Worm (Caenorhabditis elegans) whole organism, late embryonic: ENCODE results near the gene dpf-1.

Experiments
- C38D4.7 ChIP-seq: fragments of 200-800 bp; sonication (Bioruptor generic); optimal IDR thresholded peaks from 2 replicates; lab custom pipeline; 2018; ENCODE audit warnings: mild to moderate bottlenecking, missing genetic modification characterization, moderate library complexity, missing compliant biosample characterization
- Y22D7AL.16 ChIP-seq: sonication (generic microtip); optimal IDR thresholded peaks from 2 replicates; lab custom pipeline; 2016; ENCODE audit warnings: missing genetic modification characterization, missing compliant biosample characterization
- ahr-1 ChIP-seq: sonication (generic microtip); optimal IDR thresholded peaks from 2 replicates; lab custom pipeline; 2016; ENCODE audit warnings: missing genetic modification characterization, missing compliant biosample characterization
- ceh-14 ChIP-seq: sonication (generic microtip); optimal IDR thresholded peaks from 2 replicates; lab custom pipeline; 2016; ENCODE audit warnings: missing genotype, missing genetic modification characterization, missing compliant biosample characterization
- ceh-18 ChIP-seq: sonication (generic microtip); optimal IDR thresholded peaks from 2 replicates; lab custom pipeline; 2016; ENCODE audit warnings: missing genetic modification characterization, missing compliant biosample characterization
- ceh-2 ChIP-seq: sonication (generic microtip); optimal IDR thresholded peaks from 2 replicates; lab custom pipeline; 2016; ENCODE audit warnings: missing genotype, missing genetic modification characterization, missing compliant biosample characterization
- ceh-30 ChIP-seq: fragments of 150-350 bp; optimal IDR thresholded peaks from 2 replicates; lab custom pipeline; 2014; ENCODE audit warnings: missing biosample characterization, missing genetic modification characterization
- ceh-34 ChIP-seq: sonication (generic microtip); optimal IDR thresholded peaks from 2 replicates; lab custom pipeline; 2016; ENCODE audit warnings: mild to moderate bottlenecking, missing genetic modification characterization, missing compliant biosample characterization
- ceh-45 ChIP-seq: fragments of 200-800 bp; sonication (Bioruptor generic); IDR thresholded peaks from 2 replicates; pipeline ENCODE4 v1.3.6; 2022; ENCODE audit warnings: missing genetic modification reagents, missing genetic modification characterization, missing compliant biosample characterization
- ceh-9 ChIP-seq: sonication (generic microtip); optimal IDR thresholded peaks from 2 replicates; lab custom pipeline; 2016; ENCODE audit warnings: mild to moderate bottlenecking, missing genetic modification characterization, inconsistent platforms, missing compliant biosample characterization
- dmd-4 ChIP-seq: sonication (generic microtip); optimal IDR thresholded peaks from 2 replicates; lab custom pipeline; 2016; ENCODE audit warnings: borderline replicate concordance, missing genetic modification characterization, missing compliant biosample characterization
- elt-2 ChIP-seq: sonication (generic microtip); optimal IDR thresholded peaks from 2 replicates; lab custom pipeline; 2016; ENCODE audit warnings: missing genetic modification reagents, missing genetic modification characterization, missing compliant biosample characterization
- elt-4 ChIP-seq: sonication (generic microtip); optimal IDR thresholded peaks from 2 replicates; lab custom pipeline; 2016; ENCODE audit warnings: missing genetic modification characterization, missing compliant biosample characterization
- eyg-1 ChIP-seq: sonication (generic microtip); optimal IDR thresholded peaks from 2 replicates; lab custom pipeline; 2016; ENCODE audit warnings: missing genotype, missing genetic modification characterization, missing compliant biosample characterization
- fkh-10 ChIP-seq: fragments of 150-350 bp; optimal IDR thresholded peaks from 2 replicates; lab custom pipeline; 2014; ENCODE audit warnings: missing biosample characterization, missing genetic modification reagents, missing genetic modification characterization
- gmeb-2 ChIP-seq: sonication (generic microtip); optimal IDR thresholded peaks from 2 replicates; lab custom pipeline; 2016; ENCODE audit warnings: missing genetic modification characterization, inconsistent platforms, missing compliant biosample characterization
- hlh-15 ChIP-seq: sonication (generic microtip); optimal IDR thresholded peaks from 2 replicates; lab custom pipeline; 2016; ENCODE audit warnings: missing genetic modification characterization, missing compliant biosample characterization
- lim-6 ChIP-seq: sonication (generic microtip); optimal IDR thresholded peaks from 2 replicates; lab custom pipeline; 2016; ENCODE audit warnings: missing genetic modification characterization, missing compliant biosample characterization
- nhr-11 ChIP-seq: fragments of 150-350 bp; optimal IDR thresholded peaks from 2 replicates; lab custom pipeline; 2014; ENCODE audit warnings: missing biosample characterization, missing genetic modification characterization
- npax-4 ChIP-seq: sonication (generic microtip); optimal IDR thresholded peaks from 2 replicates; lab custom pipeline; 2016; ENCODE audit warnings: missing genetic modification characterization, missing compliant biosample characterization
- odd-2 ChIP-seq: sonication (generic microtip); optimal IDR thresholded peaks from 2 replicates; lab custom pipeline; 2017; ENCODE audit warnings: antibody characterized with exemption, mild to moderate bottlenecking, missing genetic modification characterization, missing compliant biosample characterization
- pha-2 ChIP-seq: sonication (generic microtip); optimal IDR thresholded peaks from 2 replicates; lab custom pipeline; 2017; ENCODE audit warnings: mild to moderate bottlenecking, missing genetic modification characterization, missing compliant biosample characterization
- pros-1 ChIP-seq: fragments of 150-350 bp; optimal IDR thresholded peaks from 2 replicates; lab custom pipeline; 2014; ENCODE audit warnings: missing biosample characterization, missing genetic modification reagents, missing genetic modification characterization
- ref-2 ChIP-seq: sonication (generic microtip); optimal IDR thresholded peaks from 2 replicates; lab custom pipeline; 2016; ENCODE audit warnings: missing genetic modification characterization, missing compliant biosample characterization
- rnt-1 ChIP-seq: sonication (generic microtip); optimal IDR thresholded peaks from 2 replicates; lab custom pipeline; 2016; ENCODE audit warnings: missing genetic modification characterization, missing compliant biosample characterization
- sox-2 ChIP-seq: fragments of 200-800 bp; sonication (Bioruptor generic); IDR thresholded peaks from 2 replicates; pipeline ENCODE4 v1.3.6; 2022; ENCODE audit warnings: missing genetic modification reagents, missing genetic modification characterization, missing compliant biosample characterization
- sox-4 ChIP-seq: sonication (generic microtip); optimal IDR thresholded peaks from 2 replicates; lab custom pipeline; 2017; ENCODE audit warnings: mild to moderate bottlenecking, missing genetic modification characterization, inconsistent platforms, missing compliant biosample characterization
- syd-9 ChIP-seq: sonication (generic microtip); optimal IDR thresholded peaks from 2 replicates; lab custom pipeline; 2016; ENCODE audit warnings: mild to moderate bottlenecking, missing genetic modification characterization, moderate library complexity, missing compliant biosample characterization
- tbx-2 ChIP-seq: sonication (generic microtip); optimal IDR thresholded peaks from 2 replicates; lab custom pipeline; 2016; ENCODE audit warnings: missing genetic modification characterization, missing compliant biosample characterization
- tbx-7 ChIP-seq: sonication (generic microtip); optimal IDR thresholded peaks from 2 replicates; lab custom pipeline; 2016; ENCODE audit warnings: missing genotype, missing genetic modification characterization, missing compliant biosample characterization
- unc-42 ChIP-seq: sonication (generic microtip); optimal IDR thresholded peaks from 2 replicates; lab custom pipeline; 2016; ENCODE audit warnings: missing genotype, missing genetic modification characterization, missing compliant biosample characterization
- unc-55 ChIP-seq: sonication (generic microtip); optimal IDR thresholded peaks from 2 replicates; lab custom pipeline; 2017; ENCODE audit warnings: missing biosample characterization, missing genetic modification reagents, missing genetic modification characterization
- unc-86 ChIP-seq: sonication (generic microtip); optimal IDR thresholded peaks from 2 replicates; lab custom pipeline; 2016; ENCODE audit warnings: missing genetic modification characterization, missing compliant biosample characterization
- ztf-16 ChIP-seq: sonication (generic microtip); optimal IDR thresholded peaks from 2 replicates; lab custom pipeline; 2017; ENCODE audit warnings: missing genetic modification characterization, missing compliant biosample characterization

dpf-1 gene

DNA sequence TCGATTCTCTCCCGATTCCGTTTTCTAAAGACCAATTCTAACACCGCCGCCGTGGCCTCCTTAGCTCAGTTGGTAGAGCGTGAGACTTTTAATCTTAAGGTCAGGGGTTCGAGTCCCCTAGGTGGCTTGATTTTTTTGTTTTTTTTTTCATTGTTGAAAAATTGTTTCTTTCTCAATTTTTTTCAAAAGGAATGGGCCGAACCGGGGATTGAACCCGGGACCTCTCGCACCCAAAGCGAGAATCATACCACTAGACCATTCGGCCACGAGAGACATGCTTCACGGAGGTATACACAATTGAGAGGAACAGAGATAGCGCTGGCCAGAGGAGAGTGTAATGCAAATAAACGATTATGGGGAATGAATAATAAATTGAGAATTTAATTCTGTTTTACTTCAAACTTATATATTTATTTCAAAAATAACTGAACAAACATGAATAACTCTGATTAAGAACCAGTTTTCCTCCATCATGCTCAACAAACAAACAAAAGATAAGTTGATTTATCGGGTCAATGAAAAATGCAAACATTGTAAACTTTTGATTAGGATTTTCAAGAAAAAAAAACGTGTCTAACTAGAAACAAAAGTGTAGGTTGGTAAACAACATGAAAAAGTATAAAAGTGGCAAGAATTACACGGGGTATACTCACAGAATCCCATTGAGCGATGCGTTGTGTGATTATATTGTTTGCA is 5.9 kb upstream of the dpf-1 start, which contains the start of gene pqn-71 (continued):
- peak; percentile 86 for TF ChIP-seq Y22D7AL.16
- TF ChIP-seq C38D4.7 (GFP tag; lab: Kevin White, UChicago), result peak; percentile 72
- TF ChIP-seq ceh-18 (tag; lab: Kevin White, UChicago), result peak; percentile 72
- peak; percentile 86 for TF ChIP-seq gmeb-2 (tag; lab: Kevin White, UChicago)
- peak; percentile 61 for TF ChIP-seq tbx-7 (tag; lab: Kevin White, UChicago)
- TF ChIP-seq ceh-9 (tag; lab: Kevin White, UChicago), result peak; percentile 18
- TF ChIP-seq unc-86, result peak; percentile 83
- peak; percentile 47 for TF ChIP-seq eyg-1
- peak; percentile 72 for TF ChIP-seq sox-2 (GFP tag; lab: Robert Waterston, UW)
- no peak for TF ChIP-seq elt-4
- TF ChIP-seq rnt-1 (tag; lab: Kevin White, UChicago), result peak; percentile 81
- peak; percentile 77 for TF ChIP-seq sox-4 (tag; lab: Kevin White, UChicago)
- TF ChIP-seq ceh-34, result peak; percentile 86
- TF ChIP-seq unc-42 (tag; lab: Kevin White, UChicago), result peak; percentile 2
- TF ChIP-seq odd-2 (tag; lab: Kevin White, UChicago), result no peak
- peak; percentile 84 for TF ChIP-seq syd-9
- peak; percentile 89 for TF ChIP-seq ceh-14 (tag; lab: Kevin White, UChicago)
- peak; percentile 71 for TF ChIP-seq ztf-16 (tag; lab: Kevin White, UChicago)

DNA sequence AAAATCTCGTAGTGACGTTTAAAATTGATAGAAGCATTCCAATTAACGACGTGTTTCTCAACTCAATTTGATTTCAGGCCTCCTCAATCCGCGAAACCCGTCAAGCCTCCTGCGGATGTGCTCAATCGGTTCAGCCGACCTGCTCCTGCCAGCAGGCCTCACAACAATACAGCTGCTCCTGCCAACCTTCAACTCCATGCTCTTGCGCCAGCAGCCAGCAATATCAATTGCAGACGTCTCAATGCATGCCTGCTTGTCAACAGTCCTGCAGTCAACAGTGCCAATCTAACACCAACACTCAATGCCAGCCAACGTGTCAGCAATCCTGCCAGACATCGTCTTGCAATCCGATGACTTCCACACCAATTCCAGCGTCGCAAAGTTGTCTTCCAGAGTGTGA is 5.1 kb upstream of the dpf-1 start:
- no peak for TF ChIP-seq tbx-2

ce11 chrV:15466719-15467118 is 4.4 kb upstream of the dpf-1 start:
- no peak for TF ChIP-seq ahr-1 (tag; lab: Kevin White, UChicago)
- no peak for TF ChIP-seq dmd-4 (tag; lab: Kevin White, UChicago)

ce11 chrV:15478597-15478996 is 7.5 kb downstream of the dpf-1 start, which contains the start of gene C06B8.2:
Gene C06B8.2 (minus strand): TSS chrV:15478749.
- TF ChIP-seq odd-2 (tag; lab: Kevin White, UChicago), result no peak
- no peak for TF ChIP-seq nhr-11
- no peak for TF ChIP-seq ztf-16 (tag; lab: Kevin White, UChicago)
- no peak for TF ChIP-seq pha-2 (tag; lab: Kevin White, UChicago)
- no peak for TF ChIP-seq unc-55 (GFP tag; lab: Kevin White, UChicago)
- TF ChIP-seq pros-1 (tag; lab: Kevin White, UChicago), result no peak
- TF ChIP-seq elt-4, result no peak
- TF ChIP-seq elt-2 (tag; lab: Kevin White, UChicago), result no peak
- no peak for TF ChIP-seq npax-4
- no peak for TF ChIP-seq ceh-34
- TF ChIP-seq fkh-10, result no peak
- no peak for TF ChIP-seq ceh-18 (tag; lab: Kevin White, UChicago)
- no peak for TF ChIP-seq lim-6
- no peak for TF ChIP-seq ceh-14 (tag; lab: Kevin White, UChicago)
- TF ChIP-seq, all 69 proteins: peak for 0

DNA sequence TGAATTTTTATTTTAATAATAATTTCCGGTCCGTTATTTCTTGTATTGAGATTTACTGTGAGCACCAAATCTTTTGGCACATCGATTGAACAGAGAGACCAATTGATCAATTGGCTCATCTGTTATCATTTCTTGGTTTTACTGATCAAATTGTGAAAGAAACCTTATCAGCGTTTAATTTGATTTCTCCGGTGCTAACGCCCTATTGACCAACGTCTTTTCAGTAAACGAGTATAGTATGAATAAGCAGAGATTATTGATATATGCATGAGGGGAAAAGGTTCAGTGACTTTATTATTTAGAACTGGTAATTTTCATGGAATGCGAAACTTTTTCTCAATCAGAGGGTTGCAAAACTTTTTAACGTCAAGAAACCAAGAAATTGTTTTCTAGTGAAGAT is 8.0 kb downstream of the dpf-1 start:
- TF ChIP-seq ceh-30 (tag; lab: Kevin White, UChicago) (no peak), ceh-2 (tag; lab: Kevin White, UChicago) (no peak), ceh-45 (GFP tag; lab: Robert Waterston, UW) (no peak), hlh-15 (no peak), ref-2 (tag; lab: Kevin White, UChicago) (no peak), elt-2 (tag; lab: Kevin White, UChicago) (peak; percentile 46), gmeb-2 (tag; lab: Kevin White, UChicago) (no peak)
